Fruit fly (Drosophila melanogaster) whole organism, prepupa: ENCODE measurements around the gene CG10195.

ENCODE experiments used
- Blimp-1 ChIP-seq: fragments of 200-800 bp; sonication (Bioruptor generic); optimal IDR thresholded peaks from 3 replicates; lab custom pipeline; 2017; ENCODE audit warnings: missing biosample characterization, missing genetic modification characterization, mild to moderate bottlenecking, moderate library complexity, missing genetic modification reagents
- CG10631 ChIP-seq: fragments of 200-800 bp; sonication (Bioruptor generic); optimal IDR thresholded peaks from 2 replicates; lab custom pipeline; 2016; ENCODE audit warnings: missing biosample characterization, missing genetic modification characterization
- CG10669 ChIP-seq: fragments of 200-800 bp; sonication (Bioruptor generic); optimal IDR thresholded peaks from 3 replicates; lab custom pipeline; 2018; ENCODE audit warnings: missing biosample characterization, mild to moderate bottlenecking, missing genetic modification characterization, moderate library complexity
- CG11902 ChIP-seq: fragments of 200-800 bp; sonication (Bioruptor generic); optimal IDR thresholded peaks from 3 replicates; lab custom pipeline; 2016; ENCODE audit warnings: missing biosample characterization, missing genetic modification characterization
- CG16779 ChIP-seq: fragments of 200-800 bp; sonication (Bioruptor generic); optimal IDR thresholded peaks from 3 replicates; lab custom pipeline; 2017; ENCODE audit warnings: missing biosample characterization, mild to moderate bottlenecking, missing genetic modification characterization
- CG3032 ChIP-seq: fragments of 200-800 bp; optimal IDR thresholded peaks from 2 replicates; lab custom pipeline; 2019; ENCODE audit warnings: missing biosample characterization, mild to moderate bottlenecking, missing genetic modification characterization, moderate library complexity
- CG32006 ChIP-seq: fragments of 200-800 bp; sonication (Bioruptor generic); optimal IDR thresholded peaks from 3 replicates; lab custom pipeline; 2017; ENCODE audit warnings: missing biosample characterization, mild to moderate bottlenecking, missing genetic modification characterization
- CG3919 ChIP-seq: fragments of 200-800 bp; sonication (Bioruptor generic); optimal IDR thresholded peaks from 3 replicates; lab custom pipeline; 2016; ENCODE audit warnings: missing biosample characterization, missing genetic modification characterization
- CG6163 ChIP-seq: fragments of 200-800 bp; sonication (Bioruptor generic); IDR thresholded peaks from 3 replicates; pipeline ENCODE4 v1.3.6; 2022; ENCODE audit warnings: missing biosample characterization, missing genetic modification characterization
- CG6276 ChIP-seq: fragments of 200-800 bp; sonication (Bioruptor generic); optimal IDR thresholded peaks from 2 replicates; lab custom pipeline; 2017; ENCODE audit warnings: missing biosample characterization, mild to moderate bottlenecking, missing genetic modification characterization
- CG6792 ChIP-seq: fragments of 200-800 bp; sonication (Bioruptor generic); optimal IDR thresholded peaks from 3 replicates; lab custom pipeline; 2016; ENCODE audit warnings: missing biosample characterization, missing genetic modification characterization
- CG6808 ChIP-seq: fragments of 200-800 bp; sonication (Bioruptor generic); optimal IDR thresholded peaks from 3 replicates; lab custom pipeline; 2017; ENCODE audit warnings: missing biosample characterization, missing genetic modification characterization, mild to moderate bottlenecking, moderate library complexity, missing genetic modification reagents
- CG6854 ChIP-seq: fragments of 200-800 bp; sonication (Bioruptor generic); optimal IDR thresholded peaks from 2 replicates; lab custom pipeline; 2017; ENCODE audit warnings: missing biosample characterization, mild to moderate bottlenecking, missing genetic modification characterization
- CG7368 ChIP-seq: fragments of 200-800 bp; sonication (Bioruptor generic); optimal IDR thresholded peaks from 3 replicates; lab custom pipeline; 2016; ENCODE audit warnings: missing biosample characterization, missing genetic modification characterization
- CG8319 ChIP-seq: fragments of 200-800 bp; sonication (Bioruptor generic); optimal IDR thresholded peaks from 3 replicates; lab custom pipeline; 2016; ENCODE audit warnings: missing biosample characterization, missing genetic modification characterization
- CG8632 ChIP-seq: fragments of 200-800 bp; sonication (Bioruptor generic); optimal IDR thresholded peaks from 3 replicates; lab custom pipeline; 2016; ENCODE audit warnings: missing biosample characterization, missing genetic modification characterization
- CG9139 ChIP-seq: fragments of 200-800 bp; sonication (Bioruptor generic); optimal IDR thresholded peaks from 3 replicates; lab custom pipeline; 2017; ENCODE audit warnings: missing biosample characterization, mild to moderate bottlenecking, missing genetic modification characterization
- Eip78C ChIP-seq: fragments of 200-800 bp; sonication (Bioruptor generic); peaks from one replicate; lab custom pipeline; 2016; ENCODE audit warnings: missing biosample characterization, missing genetic modification characterization
- Eip93F ChIP-seq: fragments of 200-800 bp; sonication (Bioruptor generic); optimal IDR thresholded peaks from 2 replicates; lab custom pipeline; 2016; ENCODE audit warnings: missing biosample characterization, mild to moderate bottlenecking, missing genetic modification characterization
- Ets21C ChIP-seq: fragments of 200-800 bp; sonication (Bioruptor generic); optimal IDR thresholded peaks from 3 replicates; lab custom pipeline; 2016; ENCODE audit warnings: missing biosample characterization, missing genetic modification characterization
- Ets96B ChIP-seq: fragments of 200-800 bp; optimal IDR thresholded peaks from 2 replicates; lab custom pipeline; 2019; ENCODE audit warnings: missing biosample characterization, mild to moderate bottlenecking, missing genetic modification characterization, moderate library complexity
- Hr38 ChIP-seq: sonication (Bioruptor generic); optimal IDR thresholded peaks from 2 replicates; lab custom pipeline; 2016; ENCODE audit warnings: missing biosample characterization, missing genetic modification characterization
- Hr39 ChIP-seq: fragments of 200-800 bp; sonication (Bioruptor generic); optimal IDR thresholded peaks from 2 replicates; lab custom pipeline; 2016; ENCODE audit warnings: missing biosample characterization, missing genetic modification characterization
- Hr4 ChIP-seq: fragments of 200-800 bp; sonication (Bioruptor generic); optimal IDR thresholded peaks from 3 replicates; lab custom pipeline; 2016; ENCODE audit warnings: missing biosample characterization, missing genetic modification characterization
- Lpt ChIP-seq: fragments of 200-800 bp; sonication (Bioruptor generic); optimal IDR thresholded peaks from 3 replicates; lab custom pipeline; 2016; ENCODE audit warnings: missing biosample characterization, missing genetic modification characterization
- Met ChIP-seq: fragments of 200-800 bp; sonication (Bioruptor generic); optimal IDR thresholded peaks from 3 replicates; lab custom pipeline; 2016; ENCODE audit warnings: missing biosample characterization, missing genetic modification characterization
- OdsH ChIP-seq: fragments of 200-800 bp; sonication (Bioruptor generic); optimal IDR thresholded peaks from 3 replicates; lab custom pipeline; 2016; ENCODE audit warnings: missing biosample characterization, missing genetic modification characterization
- Smox ChIP-seq: fragments of 200-800 bp; sonication (Bioruptor generic); optimal IDR thresholded peaks from 3 replicates; lab custom pipeline; 2016; ENCODE audit warnings: missing biosample characterization, missing genetic modification characterization
- Sox102F ChIP-seq: fragments of 200-800 bp; sonication (Bioruptor generic); optimal IDR thresholded peaks from 2 replicates; lab custom pipeline; 2016; ENCODE audit warnings: missing biosample characterization, mild to moderate bottlenecking, missing genetic modification characterization
- Sox14 ChIP-seq: fragments of 200-800 bp; sonication (Bioruptor generic); optimal IDR thresholded peaks from 3 replicates; lab custom pipeline; 2016; ENCODE audit warnings: missing biosample characterization, missing genetic modification characterization
- Sox15 ChIP-seq: fragments of 200-800 bp; sonication (Bioruptor generic); optimal IDR thresholded peaks from 3 replicates; lab custom pipeline; 2016; ENCODE audit warnings: missing biosample characterization, missing genetic modification characterization
- achi ChIP-seq: fragments of 200-800 bp; sonication (Bioruptor generic); optimal IDR thresholded peaks from 3 replicates; lab custom pipeline; 2016; ENCODE audit warnings: missing biosample characterization, missing genetic modification characterization
- acj6 ChIP-seq: fragments of 200-800 bp; sonication (Bioruptor generic); optimal IDR thresholded peaks from 3 replicates; lab custom pipeline; 2016; ENCODE audit warnings: missing biosample characterization, missing genetic modification characterization
- cyc ChIP-seq: fragments of 200-800 bp; sonication (Bioruptor generic); optimal IDR thresholded peaks from 3 replicates; lab custom pipeline; 2016; ENCODE audit warnings: missing biosample characterization, missing genetic modification characterization
- dac ChIP-seq: fragments of 200-800 bp; sonication (Bioruptor generic); optimal IDR thresholded peaks from 2 replicates; lab custom pipeline; 2017; ENCODE audit warnings: missing biosample characterization, mild to moderate bottlenecking, missing genetic modification characterization
- dsx ChIP-seq: fragments of 200-800 bp; optimal IDR thresholded peaks from 3 replicates; lab custom pipeline; 2019; ENCODE audit warnings: missing biosample characterization, mild to moderate bottlenecking, missing genetic modification characterization, moderate library complexity; ENCODE audit not compliant: poor library complexity, severe bottlenecking
- eg ChIP-seq: fragments of 200-800 bp; sonication (Bioruptor generic); IDR thresholded peaks from 3 replicates; pipeline ENCODE4 v1.3.6; 2022; ENCODE audit warnings: missing biosample characterization, missing genetic modification characterization
- esn ChIP-seq: fragments of 200-800 bp; sonication (Bioruptor generic); optimal IDR thresholded peaks from 2 replicates; lab custom pipeline; 2016; ENCODE audit warnings: missing biosample characterization, mild to moderate bottlenecking, missing genetic modification characterization, moderate library complexity
- fkh ChIP-seq: fragments of 200-800 bp; sonication (Bioruptor generic); optimal IDR thresholded peaks from 3 replicates; lab custom pipeline; 2017; ENCODE audit warnings: missing biosample characterization, mild to moderate bottlenecking, missing genetic modification characterization, moderate library complexity
- lz ChIP-seq: fragments of 200-800 bp; sonication (Bioruptor generic); optimal IDR thresholded peaks from 3 replicates; lab custom pipeline; 2016; ENCODE audit warnings: missing biosample characterization, missing genetic modification characterization
- net ChIP-seq: fragments of 200-800 bp; sonication (Bioruptor generic); optimal IDR thresholded peaks from 3 replicates; lab custom pipeline; 2016; ENCODE audit warnings: missing biosample characterization, missing genetic modification characterization
- pdm3 ChIP-seq: fragments of 200-800 bp; sonication (Bioruptor generic); optimal IDR thresholded peaks from 3 replicates; lab custom pipeline; 2016; ENCODE audit warnings: missing biosample characterization, missing genetic modification characterization
- spab ChIP-seq: fragments of 200-800 bp; sonication (Bioruptor generic); optimal IDR thresholded peaks from 2 replicates; lab custom pipeline; 2017; ENCODE audit warnings: missing biosample characterization, mild to moderate bottlenecking, missing genetic modification characterization, missing genetic modification reagents
- ss ChIP-seq, 2 experiments: fragments of 200-800 bp; sonication (Bioruptor generic); optimal IDR thresholded peaks; 2 replicates in 1 of 2; 3 replicates in 1 of 2; lab custom pipeline; 2017 to 2018; ENCODE audit warnings: mild to moderate bottlenecking in 2 of 2, missing biosample characterization in 2 of 2, missing genetic modification characterization in 2 of 2, moderate library complexity in 1 of 2
- svp ChIP-seq: fragments of 200-800 bp; sonication (Bioruptor generic); peaks from one replicate; lab custom pipeline; 2016; ENCODE audit warnings: missing biosample characterization, missing genetic modification characterization
- topi ChIP-seq: fragments of 200-800 bp; sonication (Bioruptor generic); optimal IDR thresholded peaks from 3 replicates; lab custom pipeline; 2016; ENCODE audit warnings: missing biosample characterization, missing genetic modification characterization
- vri ChIP-seq: fragments of 200-800 bp; sonication (Bioruptor generic); optimal IDR thresholded peaks from 3 replicates; lab custom pipeline; 2016; ENCODE audit warnings: missing biosample characterization, mild to moderate bottlenecking, missing genetic modification characterization

The CG10195 gene

DNA sequence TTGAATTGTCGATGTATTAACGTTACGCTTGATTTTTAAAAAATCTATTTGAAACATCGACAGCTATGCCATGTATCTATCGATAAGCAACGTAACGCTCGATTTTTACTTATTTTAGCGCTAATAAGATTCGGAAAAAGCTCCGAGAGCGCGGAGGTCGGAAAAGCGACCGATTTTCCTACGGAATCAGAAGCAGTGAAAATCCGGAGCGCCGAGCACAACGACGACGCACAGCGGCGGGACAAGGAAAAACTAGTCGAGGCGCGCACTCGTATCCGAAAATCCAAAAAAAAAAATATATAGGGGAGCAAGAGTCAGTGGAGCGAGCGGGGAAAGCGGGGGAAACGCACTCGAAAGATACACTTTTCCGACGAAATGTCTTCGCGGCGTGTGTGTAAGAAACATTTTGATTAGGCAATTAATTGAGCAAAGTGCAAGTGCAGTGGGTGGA is 34.2 kb upstream of the CG10195 start, which contains the start of gene CG10132:
Gene CG10132, plus strand, starts transcription at position 189 of the 451 bp plus-strand sequence.
- no peak for TF ChIP-seq CG10669 (GFP tag; lab: Kevin White, UChicago)
- no peak for TF ChIP-seq CG3919 (GFP tag; lab: Kevin White, UChicago)
- peak; percentile 7 for TF ChIP-seq Lpt (GFP tag; lab: Kevin White, UChicago)
- no peak for TF ChIP-seq CG6163 (GFP tag; lab: Robert Waterston, UW)
- no peak for TF ChIP-seq CG7368 (GFP tag; lab: Kevin White, UChicago)
- no peak for TF ChIP-seq Hr4
- no peak for TF ChIP-seq Ets21C (GFP tag; lab: Kevin White, UChicago)
- no peak for TF ChIP-seq lz
- TF ChIP-seq CG9139 (GFP tag; lab: Kevin White, UChicago), result no peak
- TF ChIP-seq, all 60 proteins: peak for 1

- no peak for TF ChIP-seq fkh (GFP tag; lab: Kevin White, UChicago)
- no peak for TF ChIP-seq CG6792 (GFP tag; lab: Kevin White, UChicago)
- no peak for TF ChIP-seq Eip78C
- no peak for TF ChIP-seq dsx (GFP tag; lab: Kevin White, UChicago)
- no peak for TF ChIP-seq CG9139 (GFP tag; lab: Kevin White, UChicago)
- peak; percentile 30 for TF ChIP-seq Sox102F (GFP tag; lab: Kevin White, UChicago)
- peak; percentile 36 for TF ChIP-seq achi
- no peak for TF ChIP-seq CG10631 (GFP tag; lab: Kevin White, UChicago)
- TF ChIP-seq Hr38 (GFP tag; lab: Kevin White, UChicago), result no peak
- TF ChIP-seq CG11902 (GFP tag; lab: Kevin White, UChicago), result no peak
- no peak for TF ChIP-seq CG10669 (GFP tag; lab: Kevin White, UChicago)
- TF ChIP-seq CG7368 (GFP tag; lab: Kevin White, UChicago), result no peak
- no peak for TF ChIP-seq CG3032
- no peak for TF ChIP-seq lz
- TF ChIP-seq spab (GFP tag; lab: Kevin White, UChicago), result no peak
- TF ChIP-seq Ets96B (tag; lab: Kevin White, UChicago), result no peak
- no peak for TF ChIP-seq Sox14 (GFP tag; lab: Kevin White, UChicago)
- TF ChIP-seq Smox (GFP tag; lab: Kevin White, UChicago), result peak; percentile 3
- no peak for TF ChIP-seq CG32006 (GFP tag; lab: Kevin White, UChicago)
- TF ChIP-seq cyc, result no peak
- TF ChIP-seq Blimp-1, result no peak
- no peak for TF ChIP-seq CG6854 (GFP tag; lab: Kevin White, UChicago)
- TF ChIP-seq CG6808 (GFP tag; lab: Kevin White, UChicago), result no peak
- TF ChIP-seq svp (GFP tag; lab: Kevin White, UChicago), result peak; percentile 42
- peak; percentile 19 for TF ChIP-seq Met (GFP tag; lab: Kevin White, UChicago)
- no peak for TF ChIP-seq OdsH (GFP tag; lab: Kevin White, UChicago)
- TF ChIP-seq Lpt (GFP tag; lab: Kevin White, UChicago), result no peak
- no peak for TF ChIP-seq ss (GFP tag; optimal IDR thresholded peaks at IDR 0.05; lab: Kevin White, UChicago)
- TF ChIP-seq dac (GFP tag; lab: Kevin White, UChicago), result no peak
- 0 out of 3 replicates have a peak, but pooled peaks have one; percentile 32 for TF ChIP-seq eg (GFP tag; lab: Robert Waterston, UW)
- TF ChIP-seq CG8319 (GFP tag; lab: Kevin White, UChicago), result no peak
- TF ChIP-seq Ets21C (GFP tag; lab: Kevin White, UChicago), result no peak
- TF ChIP-seq CG6163 (GFP tag; lab: Robert Waterston, UW), result no peak
- TF ChIP-seq acj6, result peak; percentile 19
- peak; percentile 17 for TF ChIP-seq topi (GFP tag; lab: Kevin White, UChicago)
- peak; percentile 19 for TF ChIP-seq Hr39
- TF ChIP-seq Eip93F (GFP tag; lab: Kevin White, UChicago), result no peak
- TF ChIP-seq CG3919 (GFP tag; lab: Kevin White, UChicago), result peak; percentile 36
- no peak for TF ChIP-seq CG16779
- peak; percentile 46 for TF ChIP-seq esn (GFP tag; lab: Kevin White, UChicago)
- no peak for TF ChIP-seq net (GFP tag; lab: Kevin White, UChicago)
- TF ChIP-seq Hr4, result peak; percentile 23
- TF ChIP-seq vri (GFP tag; lab: Kevin White, UChicago), result no peak
- no peak for TF ChIP-seq CG6276 (GFP tag; lab: Kevin White, UChicago)
- TF ChIP-seq pdm3 (GFP tag; lab: Kevin White, UChicago), result peak; percentile 17
- TF ChIP-seq CG8632 (GFP tag; lab: Kevin White, UChicago), result no peak
- no peak for TF ChIP-seq Sox15
Measured at dm6 chr2L:19517154-19517814, 32.8 kb upstream of the CG10195 start, which contains the start of gene Hasp. Gene Hasp, minus strand, starts transcription at chr2L:19517204.
